Worm (Caenorhabditis elegans) whole organism, L4 larva: ENCODE measurements around the gene clc-8.

Source experiments
- T26A8.4 ChIP-seq: fragments of 200-800 bp; sonication (Bioruptor generic); IDR thresholded peaks from 2 replicates; pipeline ENCODE4 v1.3.6; 2022; ENCODE audit warnings: missing genetic modification characterization, missing compliant biosample characterization
- ceh-82 ChIP-seq: sonication (generic microtip); optimal IDR thresholded peaks from 2 replicates; lab custom pipeline; 2017; ENCODE audit warnings: missing biosample characterization, missing genetic modification characterization
- lir-3 ChIP-seq: sonication (generic microtip); optimal IDR thresholded peaks from 2 replicates; lab custom pipeline; 2016; ENCODE audit warnings: mild to moderate bottlenecking, missing genetic modification characterization, missing compliant biosample characterization
- nhr-77 ChIP-seq: fragments of 150-350 bp; optimal IDR thresholded peaks from 2 replicates; lab custom pipeline; 2014; ENCODE audit warnings: missing biosample characterization, missing genetic modification characterization
- saeg-2 ChIP-seq: fragments of 200-800 bp; sonication (Bioruptor generic); IDR thresholded peaks from 2 replicates; pipeline ENCODE4 v1.3.6; 2022; ENCODE audit warnings: missing genetic modification reagents, missing genetic modification characterization, missing compliant biosample characterization

- TF ChIP-seq lir-3 (no peak), nhr-77 (tag; lab: Kevin White, UChicago) (peak; percentile 45), T26A8.4 (GFP tag; lab: Robert Waterston, UW) (no peak), ceh-82 (tag; lab: Kevin White, UChicago) (no peak), saeg-2 (no peak)
Measured at ce11 chrIV:14413386-14413785, 19.4 kb downstream of the clc-8 start.
